Worm (Caenorhabditis elegans) whole organism, L3 larva: Measurements from ENCODE around the gene cest-9.1.

Experiments
- R02D3.7 ChIP-seq: fragments of 150-350 bp; optimal IDR thresholded peaks from 2 replicates; lab custom pipeline; 2014; ENCODE audit warnings: missing biosample characterization, missing genetic modification characterization
- ZK546.5 ChIP-seq: sonication (generic microtip); optimal IDR thresholded peaks from 2 replicates; lab custom pipeline; 2017; ENCODE audit warnings: missing biosample characterization, missing genetic modification characterization
- aly-2 ChIP-seq: fragments of 150-350 bp; optimal IDR thresholded peaks from 2 replicates; lab custom pipeline; 2014; ENCODE audit warnings: missing biosample characterization, missing genetic modification characterization
- ama-1 ChIP-seq: fragments of 150-350 bp; optimal IDR thresholded peaks from 2 replicates; lab custom pipeline; 2018
- ceh-28 ChIP-seq: fragments of 150-350 bp; optimal IDR thresholded peaks from 2 replicates; lab custom pipeline; 2014; ENCODE audit warnings: missing biosample characterization, missing genetic modification reagents, missing genetic modification characterization
- ceh-82 ChIP-seq: fragments of 150-350 bp; optimal IDR thresholded peaks from 2 replicates; lab custom pipeline; 2014; ENCODE audit warnings: missing biosample characterization, missing genetic modification characterization
- ceh-9 ChIP-seq: sonication (generic microtip); optimal IDR thresholded peaks from 2 replicates; lab custom pipeline; 2018; ENCODE audit warnings: missing biosample characterization, missing genetic modification characterization
- daf-12 ChIP-seq: fragments of 150-350 bp; optimal IDR thresholded peaks from 2 replicates; lab custom pipeline; 2014; ENCODE audit warnings: missing biosample characterization, missing genetic modification reagents, missing genetic modification characterization
- egl-5 ChIP-seq: fragments of 150-350 bp; optimal IDR thresholded peaks from 2 replicates; lab custom pipeline; 2017; ENCODE audit warnings: missing biosample characterization, missing genetic modification reagents, missing genetic modification characterization, inconsistent platforms
- elt-2 ChIP-seq: sonication (generic microtip); optimal IDR thresholded peaks from 2 replicates; lab custom pipeline; 2016; ENCODE audit warnings: missing genetic modification reagents, mild to moderate bottlenecking, missing genetic modification characterization, missing compliant biosample characterization
- elt-3 ChIP-seq, 3 experiments: fragments of 150-350 bp in 1 of 3; sonication (generic microtip) in 2 of 3; optimal IDR thresholded peaks; 2 replicates in 2 of 3; 4 replicates in 1 of 3; lab custom pipeline; 2014 to 2017; ENCODE audit warnings: missing biosample characterization in 3 of 3, missing genetic modification characterization in 3 of 3
- eor-1 ChIP-seq, 2 experiments: fragments of 150-350 bp; optimal IDR thresholded peaks; 2 replicates each; lab custom pipeline; 2014 to 2018; ENCODE audit warnings: missing biosample characterization in 2 of 2, missing genetic modification characterization in 2 of 2
- fkh-10 ChIP-seq: sonication (generic microtip); optimal IDR thresholded peaks from 2 replicates; lab custom pipeline; 2017; ENCODE audit warnings: missing biosample characterization, missing genetic modification reagents, missing genetic modification characterization
- fkh-2 ChIP-seq: fragments of 150-350 bp; optimal IDR thresholded peaks from 2 replicates; lab custom pipeline; 2014; ENCODE audit warnings: missing biosample characterization, missing genetic modification reagents, missing genetic modification characterization
- fos-1 ChIP-seq: fragments of 150-350 bp; optimal IDR thresholded peaks from 2 replicates; lab custom pipeline; 2014; ENCODE audit warnings: missing biosample characterization, missing genetic modification characterization
- jun-1 ChIP-seq: fragments of 150-350 bp; optimal IDR thresholded peaks from 2 replicates; lab custom pipeline; 2014; ENCODE audit warnings: missing biosample characterization, missing genetic modification reagents, missing genetic modification characterization
- lin-15B ChIP-seq: fragments of 150-350 bp; optimal IDR thresholded peaks from 2 replicates; lab custom pipeline; 2014; ENCODE audit warnings: missing biosample characterization, missing genetic modification characterization
- lin-39 ChIP-seq: fragments of 150-350 bp; optimal IDR thresholded peaks from 2 replicates; lab custom pipeline; 2018; ENCODE audit warnings: missing biosample characterization, missing genetic modification reagents, missing genetic modification characterization
- mdl-1 ChIP-seq: fragments of 150-350 bp; optimal IDR thresholded peaks from 2 replicates; lab custom pipeline; 2014; ENCODE audit warnings: missing biosample characterization, missing genetic modification characterization
- nfya-1 ChIP-seq: sonication (generic microtip); optimal IDR thresholded peaks from 2 replicates; lab custom pipeline; 2017; ENCODE audit warnings: missing genetic modification characterization, mild to moderate bottlenecking, missing compliant biosample characterization, antibody characterized with exemption, moderate library complexity; ENCODE audit not compliant: insufficient read depth
- nhr-11 ChIP-seq: fragments of 150-350 bp; optimal IDR thresholded peaks from 2 replicates; lab custom pipeline; 2014; ENCODE audit warnings: missing biosample characterization, missing genetic modification characterization
- nhr-12 ChIP-seq: fragments of 150-350 bp; optimal IDR thresholded peaks from 2 replicates; lab custom pipeline; 2014; ENCODE audit warnings: missing biosample characterization, missing genetic modification characterization
- nhr-23 ChIP-seq: fragments of 150-350 bp; optimal IDR thresholded peaks from 2 replicates; lab custom pipeline; 2014; ENCODE audit warnings: missing biosample characterization, missing genetic modification reagents, missing genetic modification characterization
- nhr-237 ChIP-seq: fragments of 150-350 bp; optimal IDR thresholded peaks from 2 replicates; lab custom pipeline; 2014; ENCODE audit warnings: missing biosample characterization, missing genetic modification characterization
- nhr-25 ChIP-seq: sonication (generic microtip); optimal IDR thresholded peaks from 2 replicates; lab custom pipeline; 2017; ENCODE audit warnings: missing biosample characterization, missing genetic modification characterization
- nhr-28 ChIP-seq: fragments of 150-350 bp; optimal IDR thresholded peaks from 2 replicates; lab custom pipeline; 2014; ENCODE audit warnings: missing biosample characterization, missing genetic modification characterization
- nhr-43 ChIP-seq: sonication (generic microtip); optimal IDR thresholded peaks from 2 replicates; lab custom pipeline; 2016; ENCODE audit warnings: mild to moderate bottlenecking, missing genetic modification characterization, missing compliant biosample characterization; ENCODE audit not compliant: poor library complexity, severe bottlenecking
- nhr-76 ChIP-seq: fragments of 150-350 bp; sonication (generic microtip); optimal IDR thresholded peaks from 5 replicates; lab custom pipeline; 2014; ENCODE audit warnings: missing biosample characterization, missing genetic modification characterization
- nhr-77 ChIP-seq: fragments of 150-350 bp; optimal IDR thresholded peaks from 2 replicates; lab custom pipeline; 2014; ENCODE audit warnings: missing biosample characterization, missing genetic modification characterization
- pha-4 ChIP-seq: fragments of 150-350 bp; optimal IDR thresholded peaks from 2 replicates; lab custom pipeline; 2014; ENCODE audit warnings: missing biosample characterization, missing genetic modification reagents, missing genetic modification characterization
- pqm-1 ChIP-seq: fragments of 150-350 bp; optimal IDR thresholded peaks from 2 replicates; lab custom pipeline; 2017; ENCODE audit warnings: missing biosample characterization, missing genetic modification characterization, inconsistent platforms
- skn-1 ChIP-seq: fragments of 150-350 bp; optimal IDR thresholded peaks from 2 replicates; lab custom pipeline; 2014; ENCODE audit warnings: missing biosample characterization, missing genetic modification characterization
- snpc-4 ChIP-seq: fragments of 150-350 bp; optimal IDR thresholded peaks from 2 replicates; lab custom pipeline; 2014; ENCODE audit warnings: missing biosample characterization, missing genetic modification characterization
- unc-39 ChIP-seq: sonication (generic microtip); optimal IDR thresholded peaks from 4 replicates; lab custom pipeline; 2017; ENCODE audit warnings: missing biosample characterization, missing genetic modification characterization
- unc-62 ChIP-seq: fragments of 150-350 bp; sonication (generic microtip); optimal IDR thresholded peaks from 4 replicates; lab custom pipeline; 2014; ENCODE audit warnings: missing biosample characterization, missing genetic modification reagents, missing genetic modification characterization
- zag-1 ChIP-seq: fragments of 150-350 bp; optimal IDR thresholded peaks from 2 replicates; lab custom pipeline; 2014; ENCODE audit warnings: missing biosample characterization, missing genetic modification characterization

cest-9.1 gene

DNA sequence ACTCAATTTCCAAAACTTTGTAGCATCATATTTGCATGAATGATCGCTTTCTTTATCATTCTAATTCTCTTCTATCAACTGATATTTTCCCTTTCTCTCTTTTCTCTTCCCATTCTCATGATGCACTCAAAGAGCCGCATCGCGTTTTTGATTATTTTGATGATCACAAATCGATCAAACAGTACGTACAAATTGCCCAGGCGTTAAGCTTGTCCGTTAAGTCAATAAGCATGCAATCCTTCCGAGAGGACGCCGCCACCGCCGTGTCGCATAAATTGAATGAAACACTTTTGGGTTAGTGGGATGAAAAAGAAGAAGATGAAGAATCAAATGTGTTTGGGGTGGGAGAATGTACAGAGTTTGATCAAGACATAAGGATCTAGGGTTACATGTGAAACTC lies 44.4 kb upstream of the cest-9.1 start:
- TF ChIP-seq aly-2 (tag; lab: Kevin White, UChicago) (no peak), elt-2 (tag; lab: Kevin White, UChicago) (peak; percentile 30), nhr-43 (tag; lab: Kevin White, UChicago) (no peak), pqm-1 (tag; lab: Kevin White, UChicago) (peak; percentile 28), pha-4 (tag; lab: Kevin White, UChicago) (peak; percentile 39)
- TF ChIP-seq, all 47 proteins: peak for 3

DNA sequence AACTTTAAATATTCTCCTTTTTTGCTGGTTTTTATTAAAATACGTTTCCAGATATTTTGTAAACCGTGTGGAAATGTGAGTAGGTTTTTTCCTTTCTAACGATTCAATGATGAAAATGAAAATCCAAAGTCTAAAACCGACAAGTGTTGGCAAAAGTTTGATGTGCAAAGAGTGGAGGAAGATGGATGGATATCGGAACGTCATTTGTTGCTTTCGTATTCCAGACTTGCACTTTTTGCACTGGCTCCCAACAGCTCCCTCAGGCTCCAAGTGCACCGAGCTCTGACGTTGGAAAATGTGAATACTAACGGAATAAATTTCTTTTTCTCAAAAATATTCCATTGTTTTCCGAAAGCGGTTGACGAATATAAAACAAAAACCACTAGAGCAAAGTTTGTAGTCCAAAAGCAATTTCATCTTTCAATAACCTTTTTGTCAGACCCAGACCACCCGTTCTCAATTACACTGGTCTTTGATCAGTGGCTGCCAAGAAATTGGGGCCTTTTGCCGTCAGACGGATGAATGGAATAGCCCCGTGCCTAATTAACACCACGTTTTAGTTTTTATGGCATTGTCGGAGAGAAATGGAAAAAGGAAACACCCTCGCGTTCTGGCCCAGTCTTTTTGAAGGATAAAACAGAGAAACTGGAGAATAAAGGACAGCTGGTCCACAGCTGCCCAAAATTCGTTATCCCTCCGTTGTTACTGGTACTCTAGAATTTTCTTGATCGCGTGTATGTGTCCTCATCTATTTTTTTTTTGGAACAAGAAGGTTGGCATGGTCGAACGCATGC lies 43.1 kb upstream of the cest-9.1 start:
- TF ChIP-seq unc-39 (tag; lab: Kevin White, UChicago) (no peak), eor-1 (tag; optimal IDR thresholded peaks at IDR 0.05; lab: Kevin White, UChicago) (no peak), egl-5 (tag; lab: Kevin White, UChicago) (peak; percentile 58), fkh-2 (no peak), unc-62 (GFP tag; lab: Kevin White, UChicago) (peak; percentile 48), daf-12 (tag; lab: Kevin White, UChicago) (no peak), lin-39 (tag; lab: Kevin White, UChicago) (peak; percentile 43)

DNA sequence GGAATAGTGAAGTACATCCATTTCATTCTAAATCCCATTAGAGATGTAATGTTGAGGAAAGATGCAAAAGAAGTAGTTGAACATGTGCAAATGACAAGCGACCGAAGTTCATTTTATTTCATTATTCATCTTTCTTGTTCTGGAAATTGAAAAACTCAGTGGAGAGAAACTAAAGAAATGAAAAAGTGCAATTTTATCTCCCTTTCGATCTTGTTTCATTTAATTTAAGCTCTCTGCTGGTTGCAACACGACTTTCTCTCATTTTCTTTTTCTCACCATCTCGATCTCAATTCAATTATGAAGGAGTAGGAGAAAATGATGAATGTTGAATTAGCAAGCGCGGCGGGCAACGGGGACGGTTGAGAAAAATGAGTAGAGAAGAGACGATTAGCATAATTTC lies 41.6 kb upstream of the cest-9.1 start:
- TF ChIP-seq nfya-1 = peak; percentile 19
- no peak for TF ChIP-seq ceh-82 (tag; lab: Kevin White, UChicago)
- TF ChIP-seq egl-5 (tag; lab: Kevin White, UChicago) = no peak
- TF ChIP-seq nhr-237 = no peak
- TF ChIP-seq fkh-10 (GFP tag; lab: Kevin White, UChicago) = peak; percentile 65

DNA sequence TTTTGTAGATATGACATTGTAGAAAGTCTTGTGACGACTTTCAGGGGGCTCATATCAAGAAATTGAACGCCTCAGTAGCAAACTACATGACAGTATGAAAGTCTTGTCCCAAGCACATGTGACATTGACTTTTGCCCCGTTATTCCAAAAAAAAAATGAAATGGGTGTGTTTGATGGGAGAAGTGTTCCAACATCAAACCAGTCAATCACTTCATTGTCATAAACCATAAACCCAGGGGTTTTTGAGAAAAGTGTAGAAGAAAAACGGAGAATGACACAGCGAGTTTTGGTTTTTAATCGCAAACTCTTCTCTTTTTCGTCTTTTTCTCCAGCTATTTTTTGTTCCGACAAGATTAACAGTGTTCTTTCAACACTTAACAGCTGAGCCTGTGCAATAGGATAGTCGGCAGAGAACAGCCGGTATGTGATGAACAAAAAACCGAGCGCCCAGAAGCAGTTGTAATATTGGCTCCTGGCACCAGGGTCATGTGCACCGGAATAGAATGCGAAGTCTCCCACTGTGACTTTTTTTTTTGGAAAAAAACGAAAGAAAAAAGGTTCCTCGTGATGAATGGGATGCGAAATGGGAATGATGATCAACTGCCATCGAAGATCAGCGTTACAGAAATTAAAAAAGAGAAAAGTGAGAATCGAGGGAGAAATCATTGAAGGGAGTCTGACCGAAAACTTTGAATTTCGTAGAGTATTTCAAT lies 40.0 kb upstream of the cest-9.1 start:
- peak; percentile 32 for TF ChIP-seq pha-4 (tag; lab: Kevin White, UChicago)
- no peak for TF ChIP-seq nhr-12 (tag; lab: Kevin White, UChicago)

DNA sequence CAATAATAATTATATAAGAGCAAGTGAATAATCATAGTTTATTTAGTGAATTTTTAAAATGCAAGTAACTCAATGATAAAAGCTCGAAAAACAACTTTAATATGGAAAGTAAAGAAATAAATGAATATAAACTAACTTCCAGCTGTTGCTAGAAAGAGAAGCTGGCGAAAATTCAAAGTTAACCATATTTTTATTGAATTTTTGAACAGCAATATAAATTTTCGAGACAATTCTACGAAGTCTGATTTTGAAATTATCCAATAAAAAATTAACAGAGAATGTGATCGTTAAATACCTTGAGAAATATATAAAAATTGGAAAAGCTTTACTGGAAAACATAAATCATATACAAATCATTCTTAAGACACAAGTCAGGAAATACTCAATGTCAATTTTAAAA lies 39.4 kb upstream of the cest-9.1 start:
- no peak for TF ChIP-seq nhr-23
- TF ChIP-seq nhr-28 (tag; lab: Kevin White, UChicago) = no peak
- no peak for TF ChIP-seq daf-12 (tag; lab: Kevin White, UChicago)
- no peak for TF ChIP-seq unc-62 (GFP tag; lab: Kevin White, UChicago)
- no peak for TF ChIP-seq unc-39 (tag; lab: Kevin White, UChicago)
- no peak for TF ChIP-seq mdl-1 (tag; lab: Kevin White, UChicago)
- TF ChIP-seq nhr-76 (tag; lab: Kevin White, UChicago) = no peak
- no peak for TF ChIP-seq ceh-9 (tag; lab: Kevin White, UChicago)
- no peak for TF ChIP-seq lin-15B (tag; lab: Kevin White, UChicago)
- TF ChIP-seq nhr-25 (tag; lab: Kevin White, UChicago) = no peak
- TF ChIP-seq R02D3.7 (tag; lab: Kevin White, UChicago) = no peak
- TF ChIP-seq fkh-10 (GFP tag; lab: Kevin White, UChicago) = no peak

ce11 chrX:12188280-12189071 lies 37.5 kb upstream of the cest-9.1 start:
- TF ChIP-seq egl-5 (tag; lab: Kevin White, UChicago) = peak; percentile 52
- no peak for TF ChIP-seq nhr-76 (tag; lab: Kevin White, UChicago)
- TF ChIP-seq mdl-1 (tag; lab: Kevin White, UChicago) = no peak
- no peak for TF ChIP-seq nhr-77 (tag; lab: Kevin White, UChicago)
- TF ChIP-seq nhr-28 (tag; lab: Kevin White, UChicago) = no peak
- TF ChIP-seq unc-62 (GFP tag; lab: Kevin White, UChicago) = no peak
- no peak for TF ChIP-seq elt-3 (tag; optimal IDR thresholded peaks at IDR 0.05; lab: Kevin White, UChicago)
- TF ChIP-seq ZK546.5 = no peak
- no peak for TF ChIP-seq ama-1 (lab: Kevin White, UChicago)
- no peak for TF ChIP-seq ceh-82 (tag; lab: Kevin White, UChicago)
- TF ChIP-seq pha-4 (tag; lab: Kevin White, UChicago) = no peak
- no peak for TF ChIP-seq jun-1 (tag; lab: Kevin White, UChicago)
- TF ChIP-seq snpc-4 = no peak
- TF ChIP-seq eor-1 (tag; optimal IDR thresholded peaks at IDR 0.05; lab: Kevin White, UChicago) = no peak
- TF ChIP-seq fos-1 = no peak
- no peak for TF ChIP-seq skn-1
- TF ChIP-seq ceh-28 (tag; lab: Kevin White, UChicago) = no peak
- no peak for TF ChIP-seq nhr-237
- TF ChIP-seq nhr-43 (tag; lab: Kevin White, UChicago) = no peak
- TF ChIP-seq nhr-23 = no peak
- no peak for TF ChIP-seq unc-39 (tag; lab: Kevin White, UChicago)
- peak; percentile 9 for TF ChIP-seq nhr-25 (tag; lab: Kevin White, UChicago)
- TF ChIP-seq zag-1 (tag; lab: Kevin White, UChicago) = no peak
- peak; percentile 61 for TF ChIP-seq pqm-1 (tag; lab: Kevin White, UChicago)
- no peak for TF ChIP-seq nhr-11
